Worm (Caenorhabditis elegans) whole organism, L1 larva: ENCODE data around the gene aly-1.

Experiments used
- C04F5.9 ChIP-seq: sonication (generic microtip); optimal IDR thresholded peaks from 2 replicates; lab custom pipeline; 2016; ENCODE audit warnings: missing genetic modification characterization, missing compliant biosample characterization
- C16A3.4 ChIP-seq: fragments of 150-350 bp; optimal IDR thresholded peaks from 2 replicates; lab custom pipeline; 2014; ENCODE audit warnings: missing biosample characterization, missing genetic modification characterization
- Y116A8C.19 ChIP-seq: sonication (generic microtip); optimal IDR thresholded peaks from 2 replicates; lab custom pipeline; 2016; ENCODE audit warnings: missing compliant biosample characterization, missing genetic modification characterization, borderline replicate concordance
- alr-1 ChIP-seq: fragments of 200-800 bp; sonication (Bioruptor generic); optimal IDR thresholded peaks from 2 replicates; lab custom pipeline; 2018; ENCODE audit warnings: borderline replicate concordance, mild to moderate bottlenecking, missing genetic modification characterization, missing compliant biosample characterization
- aly-2 ChIP-seq: fragments of 150-350 bp; optimal IDR thresholded peaks from 2 replicates; lab custom pipeline; 2014; ENCODE audit warnings: missing biosample characterization, missing genetic modification characterization
- ama-1 ChIP-seq: fragments of 150-350 bp; optimal IDR thresholded peaks from 2 replicates; lab custom pipeline; 2014
- ceh-63 ChIP-seq: fragments of 200-800 bp; sonication (Bioruptor generic); optimal IDR thresholded peaks from 2 replicates; lab custom pipeline; 2018; ENCODE audit warnings: mild to moderate bottlenecking, missing genetic modification characterization, missing compliant biosample characterization
- ceh-8 ChIP-seq: fragments of 200-800 bp; sonication (Bioruptor generic); optimal IDR thresholded peaks from 2 replicates; lab custom pipeline; 2018; ENCODE audit warnings: mild to moderate bottlenecking, missing genetic modification characterization, moderate library complexity, missing compliant biosample characterization
- ceh-82 ChIP-seq, 3 experiments: fragments of 150-350 bp in 1 of 3; sonication (generic microtip) in 2 of 3; optimal IDR thresholded peaks; 2 replicates each; lab custom pipeline; 2014 to 2017; ENCODE audit warnings: missing biosample characterization in 3 of 3, missing genetic modification characterization in 3 of 3
- ceh-88 ChIP-seq: fragments of 200-800 bp; sonication (Bioruptor generic); IDR thresholded peaks from 2 replicates; pipeline ENCODE4 v1.3.6; 2022; ENCODE audit warnings: missing genetic modification characterization, missing compliant biosample characterization
- ces-1 ChIP-seq: fragments of 150-350 bp; optimal IDR thresholded peaks from 2 replicates; lab custom pipeline; 2014; ENCODE audit warnings: missing biosample characterization, missing genetic modification reagents, missing genetic modification characterization
- efl-3 ChIP-seq: fragments of 200-800 bp; sonication (Bioruptor generic); optimal IDR thresholded peaks from 2 replicates; lab custom pipeline; 2018; ENCODE audit warnings: mild to moderate bottlenecking, missing genetic modification characterization, missing compliant biosample characterization
- egl-13 ChIP-seq: sonication (generic microtip); optimal IDR thresholded peaks from 2 replicates; lab custom pipeline; 2016; ENCODE audit warnings: missing genotype, missing genetic modification reagents, missing genetic modification characterization, missing compliant biosample characterization
- egl-27 ChIP-seq, 2 experiments: fragments of 150-350 bp in 1 of 2; sonication (generic microtip); optimal IDR thresholded peaks; 3 replicates each; lab custom pipeline; 2017 to 2018; ENCODE audit warnings: missing biosample characterization in 2 of 2, missing genetic modification characterization in 2 of 2, missing genetic modification reagents in 2 of 2
- elt-2 ChIP-seq: sonication (generic microtip); optimal IDR thresholded peaks from 2 replicates; lab custom pipeline; 2016; ENCODE audit warnings: missing genetic modification characterization, mild to moderate bottlenecking, inconsistent platforms, missing compliant biosample characterization, missing genetic modification reagents
- elt-3 ChIP-seq, 6 experiments: fragments of 150-350 bp in 1 of 6; sonication (generic microtip); optimal IDR thresholded peaks; 2 replicates each; lab custom pipeline; 2017 to 2018; ENCODE audit warnings: missing biosample characterization in 6 of 6, missing genetic modification characterization in 6 of 6, inconsistent platforms in 1 of 6
- fkh-8 ChIP-seq: sonication (generic microtip); optimal IDR thresholded peaks from 2 replicates; lab custom pipeline; 2016; ENCODE audit warnings: mild to moderate bottlenecking, missing genetic modification characterization, missing compliant biosample characterization
- fos-1 ChIP-seq: fragments of 150-350 bp; optimal IDR thresholded peaks from 2 replicates; lab custom pipeline; 2014; ENCODE audit warnings: missing biosample characterization, missing genetic modification characterization
- grh-1 ChIP-seq: fragments of 200-800 bp; sonication (Bioruptor generic); IDR thresholded peaks from 2 replicates; pipeline ENCODE4 v1.3.6; 2022; ENCODE audit warnings: missing genetic modification reagents, missing genetic modification characterization, missing compliant biosample characterization
- hpl-2 ChIP-seq: fragments of 150-350 bp; optimal IDR thresholded peaks from 2 replicates; lab custom pipeline; 2014; ENCODE audit warnings: missing biosample characterization, missing genetic modification reagents, missing genetic modification characterization
- irx-1 ChIP-seq: sonication (generic microtip); optimal IDR thresholded peaks from 2 replicates; lab custom pipeline; 2016; ENCODE audit warnings: missing genetic modification characterization, missing compliant biosample characterization
- jun-1 ChIP-seq: fragments of 150-350 bp; optimal IDR thresholded peaks from 2 replicates; lab custom pipeline; 2014; ENCODE audit warnings: missing biosample characterization, missing genetic modification reagents, missing genetic modification characterization
- lin-14 ChIP-seq: fragments of 200-800 bp; sonication (Bioruptor generic); optimal IDR thresholded peaks from 2 replicates; lab custom pipeline; 2018; ENCODE audit warnings: mild to moderate bottlenecking, missing genetic modification characterization, moderate library complexity, missing compliant biosample characterization
- lin-15B ChIP-seq: fragments of 150-350 bp; sonication (generic microtip); optimal IDR thresholded peaks from 3 replicates; lab custom pipeline; 2014; ENCODE audit warnings: missing biosample characterization, missing genetic modification characterization
- lin-35 ChIP-seq, 2 experiments: fragments of 150-350 bp; optimal IDR thresholded peaks; 2 replicates each; lab custom pipeline; 2014; ENCODE audit warnings: missing biosample characterization in 2 of 2, missing genetic modification characterization in 2 of 2, missing genetic modification reagents in 2 of 2
- lir-3 ChIP-seq: sonication (generic microtip); optimal IDR thresholded peaks from 2 replicates; lab custom pipeline; 2016; ENCODE audit warnings: mild to moderate bottlenecking, missing genetic modification characterization, moderate library complexity, missing compliant biosample characterization; ENCODE audit not compliant: poor library complexity
- mab-9 ChIP-seq: fragments of 200-800 bp; sonication (Bioruptor generic); IDR thresholded peaks from 2 replicates; pipeline ENCODE4 v1.3.6; 2022; ENCODE audit warnings: missing genetic modification reagents, missing genetic modification characterization, missing compliant biosample characterization
- mdl-1 ChIP-seq, 2 experiments: fragments of 150-350 bp; optimal IDR thresholded peaks; 2 replicates each; lab custom pipeline; 2014 to 2017; ENCODE audit warnings: missing biosample characterization in 2 of 2, missing genetic modification characterization in 2 of 2, inconsistent platforms in 1 of 2
- mef-2 ChIP-seq: fragments of 150-350 bp; optimal IDR thresholded peaks from 2 replicates; lab custom pipeline; 2014; ENCODE audit warnings: missing biosample characterization, missing genetic modification characterization
- nhr-11 ChIP-seq: fragments of 150-350 bp; optimal IDR thresholded peaks from 2 replicates; lab custom pipeline; 2014; ENCODE audit warnings: missing biosample characterization, missing genetic modification characterization
- nhr-12 ChIP-seq: sonication (generic microtip); optimal IDR thresholded peaks from 2 replicates; lab custom pipeline; 2017; ENCODE audit warnings: missing biosample characterization, missing genetic modification characterization
- nhr-20 ChIP-seq: sonication (generic microtip); optimal IDR thresholded peaks from 2 replicates; lab custom pipeline; 2016; ENCODE audit warnings: mild to moderate bottlenecking, missing genetic modification characterization, missing compliant biosample characterization
- nhr-28 ChIP-seq: fragments of 150-350 bp; optimal IDR thresholded peaks from 2 replicates; lab custom pipeline; 2014; ENCODE audit warnings: missing biosample characterization, missing genetic modification characterization
- nhr-47 ChIP-seq: sonication (generic microtip); optimal IDR thresholded peaks from 2 replicates; lab custom pipeline; 2016; ENCODE audit warnings: mild to moderate bottlenecking, missing genetic modification characterization, moderate library complexity, missing compliant biosample characterization
- nhr-76 ChIP-seq: sonication (generic microtip); optimal IDR thresholded peaks from 2 replicates; lab custom pipeline; 2017; ENCODE audit warnings: missing biosample characterization, missing genetic modification characterization
- nhr-90 ChIP-seq: sonication (generic microtip); optimal IDR thresholded peaks from 2 replicates; lab custom pipeline; 2016; ENCODE audit warnings: mild to moderate bottlenecking, missing genetic modification characterization, missing compliant biosample characterization; ENCODE audit not compliant: poor library complexity
- pqm-1 ChIP-seq: sonication (generic microtip); optimal IDR thresholded peaks from 3 replicates; lab custom pipeline; 2017; ENCODE audit warnings: missing biosample characterization, missing genetic modification characterization
- rnt-1 ChIP-seq: sonication (generic microtip); optimal IDR thresholded peaks from 2 replicates; lab custom pipeline; 2016; ENCODE audit warnings: mild to moderate bottlenecking, missing genetic modification characterization, moderate library complexity, missing compliant biosample characterization
- skn-1 ChIP-seq: fragments of 150-350 bp; optimal IDR thresholded peaks from 2 replicates; lab custom pipeline; 2014; ENCODE audit warnings: missing biosample characterization, missing genetic modification characterization
- snpc-4 ChIP-seq: fragments of 150-350 bp; optimal IDR thresholded peaks from 2 replicates; lab custom pipeline; 2014; ENCODE audit warnings: missing biosample characterization, missing genetic modification characterization
- snu-23 ChIP-seq: sonication (generic microtip); optimal IDR thresholded peaks from 2 replicates; lab custom pipeline; 2016; ENCODE audit warnings: missing genetic modification characterization, missing compliant biosample characterization
- sox-4 ChIP-seq: sonication (generic microtip); optimal IDR thresholded peaks from 2 replicates; lab custom pipeline; 2016; ENCODE audit warnings: missing genetic modification characterization, missing compliant biosample characterization
- swsn-7 ChIP-seq: sonication (generic microtip); optimal IDR thresholded peaks from 2 replicates; lab custom pipeline; 2016; ENCODE audit warnings: missing genetic modification characterization, missing compliant biosample characterization
- unc-130 ChIP-seq: fragments of 150-350 bp; optimal IDR thresholded peaks from 2 replicates; lab custom pipeline; 2017; ENCODE audit warnings: missing biosample characterization, missing genetic modification characterization, inconsistent platforms
- unc-86 ChIP-seq: sonication (generic microtip); optimal IDR thresholded peaks from 2 replicates; lab custom pipeline; 2016; ENCODE audit warnings: missing genetic modification characterization, missing compliant biosample characterization
- unc-98 ChIP-seq: fragments of 200-800 bp; sonication (Bioruptor generic); IDR thresholded peaks from 2 replicates; pipeline ENCODE4 v1.3.6; 2022; ENCODE audit warnings: missing genetic modification characterization, missing compliant biosample characterization
- vab-15 ChIP-seq: sonication (generic microtip); optimal IDR thresholded peaks from 2 replicates; lab custom pipeline; 2017; ENCODE audit warnings: missing genotype, mild to moderate bottlenecking, missing genetic modification characterization, missing compliant biosample characterization
- xbp-1 ChIP-seq: sonication (generic microtip); optimal IDR thresholded peaks from 2 replicates; lab custom pipeline; 2016; ENCODE audit warnings: missing genetic modification characterization, missing compliant biosample characterization
- zag-1 ChIP-seq: fragments of 150-350 bp; optimal IDR thresholded peaks from 2 replicates; lab custom pipeline; 2014; ENCODE audit warnings: missing biosample characterization, missing genetic modification characterization
- zip-4 ChIP-seq: fragments of 200-800 bp; sonication (Bioruptor generic); optimal IDR thresholded peaks from 2 replicates; lab custom pipeline; 2018; ENCODE audit warnings: mild to moderate bottlenecking, missing genetic modification characterization, moderate library complexity, missing compliant biosample characterization
- ztf-11 ChIP-seq, 2 experiments: sonication (generic microtip); optimal IDR thresholded peaks; 2 replicates each; lab custom pipeline; 2016 to 2017; ENCODE audit warnings: missing genetic modification characterization in 2 of 2, missing biosample characterization in 1 of 2, missing compliant biosample characterization in 1 of 2
- ztf-4 ChIP-seq: fragments of 150-350 bp; optimal IDR thresholded peaks from 2 replicates; lab custom pipeline; 2014; ENCODE audit warnings: missing biosample characterization, missing genetic modification characterization

aly-1 gene

ce11 chrIV:9090538-9091195 is 18.1 kb upstream of the aly-1 start (continued):
- no peak for TF ChIP-seq nhr-47 (tag; lab: Kevin White, UChicago)
- no peak for TF ChIP-seq alr-1
- TF ChIP-seq ceh-82 (tag; optimal IDR thresholded peaks at IDR 0.05; lab: Kevin White, UChicago): no peak
- no peak for TF ChIP-seq Y116A8C.19 (tag; lab: Kevin White, UChicago)
- peak in 1 of 2 experiments; percentile 50 for TF ChIP-seq lin-35 (GFP tag; optimal IDR thresholded peaks at IDR 0.05; lab: Kevin White, UChicago)
- TF ChIP-seq mdl-1 (tag; optimal IDR thresholded peaks at IDR 0.05; lab: Kevin White, UChicago): peak in 1 of 2 experiments; percentile 72
- no peak for TF ChIP-seq nhr-76 (tag; lab: Kevin White, UChicago)
- TF ChIP-seq fos-1 (tag; lab: Kevin White, UChicago): no peak
- TF ChIP-seq vab-15 (tag; lab: Kevin White, UChicago): no peak
- TF ChIP-seq nhr-12 (tag; lab: Kevin White, UChicago): no peak
- no peak for TF ChIP-seq fkh-8
- no peak for TF ChIP-seq ztf-4 (tag; lab: Kevin White, UChicago)
- no peak for TF ChIP-seq ces-1 (GFP tag; lab: Kevin White, UChicago)
- no peak for TF ChIP-seq unc-86 (tag; lab: Kevin White, UChicago)
- no peak for TF ChIP-seq ztf-11 (tag; optimal IDR thresholded peaks at IDR 0.05; lab: Kevin White, UChicago)
- TF ChIP-seq hpl-2: no peak
- peak; percentile 47 for TF ChIP-seq nhr-90 (tag; lab: Kevin White, UChicago)
- no peak for TF ChIP-seq unc-130 (tag; lab: Kevin White, UChicago)
- TF ChIP-seq elt-2 (tag; lab: Kevin White, UChicago): no peak
- TF ChIP-seq rnt-1 (tag; lab: Kevin White, UChicago): no peak
- TF ChIP-seq snu-23 (GFP tag; lab: Kevin White, UChicago): peak; percentile 65
- TF ChIP-seq pqm-1: no peak
- no peak for TF ChIP-seq jun-1 (tag; lab: Kevin White, UChicago)
- TF ChIP-seq C04F5.9 (tag; lab: Kevin White, UChicago): no peak
- TF ChIP-seq mab-9 (GFP tag; lab: Robert Waterston, UW): no peak
- no peak for TF ChIP-seq ceh-8 (GFP tag; lab: Kevin White, UChicago)
- TF ChIP-seq elt-3 (tag; optimal IDR thresholded peaks at IDR 0.05; lab: Kevin White, UChicago): peak in 2 of 6 experiments; percentile 10 to 55
- no peak for TF ChIP-seq nhr-28
- TF ChIP-seq sox-4 (tag; lab: Kevin White, UChicago): no peak
- TF ChIP-seq zip-4 (GFP tag; lab: Kevin White, UChicago): no peak
- no peak for TF ChIP-seq zag-1 (tag; lab: Kevin White, UChicago)
- no peak for TF ChIP-seq efl-3
- peak; percentile 66 for TF ChIP-seq grh-1 (GFP tag; lab: Robert Waterston, UW)
- TF ChIP-seq irx-1: no peak
- TF ChIP-seq lin-14: peak; percentile 72
- TF ChIP-seq C16A3.4 (tag; lab: Kevin White, UChicago): peak; percentile 38
- no peak for TF ChIP-seq snpc-4
- TF ChIP-seq ceh-63 (GFP tag; lab: Kevin White, UChicago): no peak
- TF ChIP-seq mef-2 (tag; lab: Kevin White, UChicago): no peak
- no peak for TF ChIP-seq nhr-11 (tag; lab: Kevin White, UChicago)
- TF ChIP-seq aly-2 (tag; lab: Kevin White, UChicago): no peak
- no peak for TF ChIP-seq egl-27 (tag; optimal IDR thresholded peaks at IDR 0.05; lab: Kevin White, UChicago)
- no peak for TF ChIP-seq swsn-7 (tag; lab: Kevin White, UChicago)
- TF ChIP-seq unc-98 (GFP tag; lab: Robert Waterston, UW): no peak
- peak; percentile 40 for TF ChIP-seq skn-1
- no peak for TF ChIP-seq egl-13 (tag; lab: Kevin White, UChicago)
- no peak for TF ChIP-seq ama-1 (lab: Kevin White, UChicago)
- peak; percentile 4 for TF ChIP-seq xbp-1 (tag; lab: Kevin White, UChicago)
- TF ChIP-seq ceh-88 (GFP tag; lab: Robert Waterston, UW): 0 out of 2 replicates have a peak, but pooled peaks have one; percentile 18
- TF ChIP-seq nhr-20 (tag; lab: Kevin White, UChicago): peak; percentile 67
- TF ChIP-seq lir-3: no peak
- TF ChIP-seq lin-15B (tag; lab: Kevin White, UChicago): no peak
